Fruit fly (Drosophila melanogaster) whole organism, embryonic: ENCODE measurements around the gene CG33269.

Source experiments
- Aef1 ChIP-seq: fragments of 200-800 bp; sonication (Bioruptor generic); IDR thresholded peaks from 3 replicates; pipeline ENCODE4 v1.3.6; 2022; ENCODE audit warnings: missing biosample characterization, missing genetic modification characterization
- CG12071 ChIP-seq: fragments of 200-800 bp; sonication (Bioruptor generic); optimal IDR thresholded peaks from 3 replicates; lab custom pipeline; 2018; ENCODE audit warnings: missing biosample characterization, mild to moderate bottlenecking, missing genetic modification characterization
- CG12236 ChIP-seq: fragments of 200-800 bp; sonication (Bioruptor generic); optimal IDR thresholded peaks from 2 replicates; lab custom pipeline; 2016; ENCODE audit warnings: missing biosample characterization, missing genetic modification characterization
- CG12659 ChIP-seq: fragments of 200-800 bp; sonication (Bioruptor generic); optimal IDR thresholded peaks from 3 replicates; lab custom pipeline; 2017; ENCODE audit warnings: mild to moderate bottlenecking, missing biosample characterization, missing genetic modification reagents, missing genetic modification characterization
- CG13424 ChIP-seq: fragments of 200-800 bp; sonication (Bioruptor generic); optimal IDR thresholded peaks from 2 replicates; lab custom pipeline; 2019; ENCODE audit warnings: missing biosample characterization, mild to moderate bottlenecking, missing genetic modification characterization, moderate library complexity
- CG14860 ChIP-seq: fragments of 200-800 bp; sonication (Bioruptor generic); IDR thresholded peaks from 3 replicates; pipeline ENCODE4 v1.3.6; 2022; ENCODE audit warnings: missing biosample characterization, missing genetic modification characterization; ENCODE audit not compliant: partially characterized antibody
- CG16779 ChIP-seq: fragments of 200-800 bp; sonication (Bioruptor generic); IDR thresholded peaks from 2 replicates; pipeline ENCODE4 v1.3.6; 2022; ENCODE audit warnings: missing biosample characterization, missing genetic modification characterization
- CG1792 ChIP-seq: fragments of 200-800 bp; sonication (Bioruptor generic); optimal IDR thresholded peaks from 2 replicates; lab custom pipeline; 2016; ENCODE audit warnings: missing biosample characterization, missing genetic modification characterization
- CG18764 ChIP-seq: fragments of 200-800 bp; sonication (Bioruptor generic); optimal IDR thresholded peaks from 3 replicates; lab custom pipeline; 2016; ENCODE audit warnings: missing biosample characterization, missing genetic modification characterization
- CG2199 ChIP-seq: fragments of 200-800 bp; sonication (Bioruptor generic); IDR thresholded peaks from 3 replicates; pipeline ENCODE4 v1.3.6; 2022; ENCODE audit warnings: missing biosample characterization, missing genetic modification characterization
- CG2202 ChIP-seq: fragments of 200-800 bp; sonication (Bioruptor generic); optimal IDR thresholded peaks from 2 replicates; lab custom pipeline; 2018; ENCODE audit warnings: missing biosample characterization, mild to moderate bottlenecking, missing genetic modification characterization
- CG3407 ChIP-seq: fragments of 200-800 bp; sonication (Bioruptor generic); optimal IDR thresholded peaks from 2 replicates; lab custom pipeline; 2018; ENCODE audit warnings: missing biosample characterization, mild to moderate bottlenecking, missing genetic modification characterization
- CG34376 ChIP-seq: fragments of 200-800 bp; sonication (Bioruptor generic); optimal IDR thresholded peaks from 2 replicates; lab custom pipeline; 2018; ENCODE audit warnings: missing biosample characterization, mild to moderate bottlenecking, missing genetic modification characterization
- CG4360 ChIP-seq: fragments of 200-800 bp; sonication (Bioruptor generic); IDR thresholded peaks from 2 replicates; pipeline ENCODE4 v1.3.6; 2022; ENCODE audit warnings: missing biosample characterization, missing genetic modification characterization
- CG6683 ChIP-seq: fragments of 200-800 bp; sonication (Bioruptor generic); optimal IDR thresholded peaks from 2 replicates; lab custom pipeline; 2017; ENCODE audit warnings: missing biosample characterization, mild to moderate bottlenecking, missing genetic modification characterization, missing genetic modification reagents
- CG7357 ChIP-seq: fragments of 200-800 bp; sonication (Bioruptor generic); IDR thresholded peaks from 3 replicates; pipeline ENCODE4 v1.3.6; 2022; ENCODE audit warnings: missing biosample characterization, missing genetic modification characterization
- CG8478 ChIP-seq: fragments of >200 bp; optimal IDR thresholded peaks from 2 replicates; lab custom pipeline; 2018
- CG9215 ChIP-seq: fragments of 200-800 bp; sonication (Bioruptor generic); IDR thresholded peaks from 2 replicates; pipeline ENCODE4 v1.3.6; 2022; ENCODE audit warnings: missing biosample characterization, missing genetic modification characterization
- CG9609 ChIP-seq: fragments of 200-800 bp; sonication (Bioruptor generic); optimal IDR thresholded peaks from 3 replicates; lab custom pipeline; 2016; ENCODE audit warnings: missing biosample characterization, missing genetic modification characterization
- CG9797 ChIP-seq: fragments of 200-800 bp; sonication (Bioruptor generic); optimal IDR thresholded peaks from 3 replicates; lab custom pipeline; 2018; ENCODE audit warnings: missing biosample characterization, mild to moderate bottlenecking, missing genetic modification characterization
- Deaf1 ChIP-seq: fragments of 200-800 bp; optimal IDR thresholded peaks from 3 replicates; lab custom pipeline; 2019; ENCODE audit warnings: missing biosample characterization, mild to moderate bottlenecking, missing genetic modification characterization, moderate library complexity
- Dll ChIP-seq: fragments of 200-800 bp; sonication (Bioruptor generic); IDR thresholded peaks from 4 replicates; pipeline ENCODE4 v1.3.6; 2022; ENCODE audit warnings: missing biosample characterization, missing genetic modification characterization; ENCODE audit not compliant: partially characterized antibody
- Dp ChIP-seq: fragments of 200-800 bp; sonication (Bioruptor generic); optimal IDR thresholded peaks from 2 replicates; lab custom pipeline; 2018; ENCODE audit warnings: missing biosample characterization, mild to moderate bottlenecking, missing genetic modification characterization, moderate library complexity
- E2f1 ChIP-seq: fragments of 200-800 bp; sonication (Bioruptor generic); IDR thresholded peaks from 2 replicates; pipeline ENCODE4 v1.3.6; 2022; ENCODE audit warnings: missing biosample characterization, missing genetic modification characterization
- ERR ChIP-seq: fragments of 200-800 bp; sonication (Bioruptor generic); optimal IDR thresholded peaks from 2 replicates; lab custom pipeline; 2016; ENCODE audit warnings: missing biosample characterization, missing genetic modification characterization
- Fer2 ChIP-seq: fragments of 200-800 bp; sonication (Bioruptor generic); optimal IDR thresholded peaks from 2 replicates; lab custom pipeline; 2018; ENCODE audit warnings: missing biosample characterization, mild to moderate bottlenecking, missing genetic modification characterization, moderate library complexity
- Hey ChIP-seq: fragments of 200-800 bp; sonication (Bioruptor generic); optimal IDR thresholded peaks from 3 replicates; lab custom pipeline; 2018; ENCODE audit warnings: missing biosample characterization, mild to moderate bottlenecking, missing genetic modification characterization
- Hr39 ChIP-seq: fragments of >200 bp; optimal IDR thresholded peaks from 2 replicates; lab custom pipeline; 2017
- Mad ChIP-seq: fragments of 200-800 bp; sonication (Bioruptor generic); optimal IDR thresholded peaks from 2 replicates; lab custom pipeline; 2016; ENCODE audit warnings: missing biosample characterization, missing genetic modification characterization
- Mrtf ChIP-seq: fragments of 200-800 bp; sonication (Bioruptor generic); IDR thresholded peaks from 3 replicates; pipeline ENCODE4 v1.3.6; 2022; ENCODE audit warnings: missing biosample characterization, missing genetic modification characterization
- PHDP ChIP-seq: fragments of 200-800 bp; sonication (Bioruptor generic); optimal IDR thresholded peaks from 3 replicates; lab custom pipeline; 2018; ENCODE audit warnings: missing biosample characterization, mild to moderate bottlenecking, missing genetic modification characterization, moderate library complexity
- Xrp1 ChIP-seq: fragments of 200-800 bp; sonication (Bioruptor generic); IDR thresholded peaks from 2 replicates; pipeline ENCODE4 v1.3.6; 2022; ENCODE audit warnings: missing biosample characterization, missing genetic modification characterization
- ab ChIP-seq: fragments of 200-800 bp; sonication (Bioruptor generic); optimal IDR thresholded peaks from 2 replicates; lab custom pipeline; 2016; ENCODE audit warnings: missing biosample characterization, missing genetic modification characterization
- ato ChIP-seq: fragments of 200-800 bp; sonication (Bioruptor generic); IDR thresholded peaks from 2 replicates; pipeline ENCODE4 v1.3.6; 2022; ENCODE audit warnings: missing biosample characterization, missing genetic modification characterization; ENCODE audit not compliant: partially characterized antibody
- bcd ChIP-seq: fragments of 200-800 bp; sonication (Bioruptor generic); optimal IDR thresholded peaks from 2 replicates; lab custom pipeline; 2017; ENCODE audit warnings: missing biosample characterization, mild to moderate bottlenecking, missing genetic modification characterization
- chm ChIP-seq: fragments of 200-800 bp; sonication (Bioruptor generic); IDR thresholded peaks from 2 replicates; pipeline ENCODE4 v1.3.6; 2022; ENCODE audit warnings: missing biosample characterization, missing genetic modification characterization
- crp ChIP-seq, 2 experiments: fragments of 200-800 bp; sonication (Bioruptor generic); optimal IDR thresholded peaks; 2 replicates in 1 of 2; 3 replicates in 1 of 2; lab custom pipeline; 2017; ENCODE audit warnings: missing biosample characterization in 2 of 2, missing genetic modification characterization in 2 of 2, mild to moderate bottlenecking in 1 of 2, moderate library complexity in 1 of 2
- hb ChIP-seq: fragments of 200-800 bp; sonication (Bioruptor generic); IDR thresholded peaks from 3 replicates; pipeline ENCODE4 v1.3.6; 2022; ENCODE audit warnings: missing biosample characterization, missing genetic modification characterization; ENCODE audit not compliant: partially characterized antibody
- inv ChIP-seq: fragments of 200-800 bp; sonication (Bioruptor generic); IDR thresholded peaks from 2 replicates; pipeline ENCODE4 v1.3.6; 2022; ENCODE audit warnings: missing biosample characterization, missing genetic modification characterization; ENCODE audit not compliant: partially characterized antibody
- klu ChIP-seq: fragments of 200-800 bp; sonication (Bioruptor generic); IDR thresholded peaks from 2 replicates; pipeline ENCODE4 v1.3.6; 2022; ENCODE audit warnings: missing biosample characterization, missing genetic modification characterization
- lmd ChIP-seq: fragments of 200-800 bp; sonication (Bioruptor generic); IDR thresholded peaks from 2 replicates; pipeline ENCODE4 v1.3.6; 2022; ENCODE audit warnings: missing biosample characterization, missing genetic modification characterization
- oc ChIP-seq: fragments of 200-800 bp; sonication (Bioruptor generic); optimal IDR thresholded peaks from 2 replicates; lab custom pipeline; 2018; ENCODE audit warnings: missing biosample characterization, mild to moderate bottlenecking, missing genetic modification characterization, moderate library complexity
- onecut ChIP-seq: fragments of 200-800 bp; sonication (Bioruptor generic); IDR thresholded peaks from 2 replicates; pipeline ENCODE4 v1.3.6; 2022; ENCODE audit warnings: missing biosample characterization, missing genetic modification characterization
- otp ChIP-seq: fragments of 200-800 bp; sonication (Bioruptor generic); IDR thresholded peaks from 3 replicates; pipeline ENCODE4, ENCODE4 v1.3.6; 2022; ENCODE audit warnings: missing biosample characterization, missing genetic modification characterization
- ranshi ChIP-seq: fragments of 200-800 bp; sonication (Bioruptor generic); IDR thresholded peaks from 2 replicates; pipeline ENCODE4 v1.3.6; 2022; ENCODE audit warnings: missing biosample characterization, missing genetic modification characterization
- repo ChIP-seq: fragments of 200-800 bp; sonication (Bioruptor generic); optimal IDR thresholded peaks from 2 replicates; lab custom pipeline; 2016; ENCODE audit warnings: missing biosample characterization, missing genetic modification characterization
- ro ChIP-seq: fragments of 200-800 bp; sonication (Bioruptor generic); IDR thresholded peaks from 2 replicates; pipeline ENCODE4 v1.3.6; 2022; ENCODE audit warnings: missing biosample characterization, missing genetic modification characterization
- row ChIP-seq: fragments of 200-800 bp; sonication (Bioruptor generic); IDR thresholded peaks from 3 replicates; pipeline ENCODE4 v1.3.6; 2022; ENCODE audit warnings: missing biosample characterization, missing genetic modification characterization
- vfl ChIP-seq: fragments of 200-800 bp; sonication (Bioruptor generic); optimal IDR thresholded peaks from 2 replicates; lab custom pipeline; 2016; ENCODE audit warnings: missing biosample characterization, missing genetic modification characterization
- z ChIP-seq: fragments of 200-800 bp; sonication (Bioruptor generic); IDR thresholded peaks from 3 replicates; pipeline ENCODE4 v1.3.6; 2022; ENCODE audit warnings: missing biosample characterization, missing genetic modification characterization
- zen2 ChIP-seq: fragments of 200-800 bp; sonication (Bioruptor generic); IDR thresholded peaks from 3 replicates; pipeline ENCODE4 v1.3.6; 2022; ENCODE audit warnings: missing biosample characterization, missing genetic modification characterization; ENCODE audit not compliant: partially characterized antibody
- zf30C ChIP-seq: fragments of 200-800 bp; sonication (Bioruptor generic); optimal IDR thresholded peaks from 3 replicates; lab custom pipeline; 2018; ENCODE audit warnings: missing biosample characterization, mild to moderate bottlenecking, missing genetic modification characterization

Gene CG33269

dm6 chr3L:11627819-11628483 is 46.0 kb upstream of the CG33269 start, which contains the start of gene Apt1 (continued):
- TF ChIP-seq CG16779 (no peak), Dp (GFP tag; lab: Kevin White, UChicago) (peak; percentile 69), ato (GFP tag; lab: Robert Waterston, UW) (peak; percentile 95), E2f1 (GFP tag; lab: Robert Waterston, UW) (no peak), CG8478 (lab: Kevin White, UChicago) (no peak), Dll (GFP tag; lab: Robert Waterston, UW) (peak; percentile 94), Mrtf (GFP tag; lab: Robert Waterston, UW) (no peak), CG7357 (no peak), crp (GFP tag; optimal IDR thresholded peaks at IDR 0.05; lab: Kevin White, UChicago) (no peak), CG9797 (GFP tag; lab: Kevin White, UChicago) (peak; percentile 19), Mad (GFP tag; lab: Kevin White, UChicago) (no peak), otp (no peak), CG9215 (GFP tag; lab: Robert Waterston, UW) (no peak), lmd (GFP tag; lab: Robert Waterston, UW) (no peak), CG12071 (no peak), zf30C (GFP tag; lab: Kevin White, UChicago) (no peak), CG1792 (GFP tag; lab: Kevin White, UChicago) (no peak), oc (tag; lab: Kevin White, UChicago) (no peak), Aef1 (GFP tag; lab: Robert Waterston, UW) (no peak), CG2202 (no peak), ab (GFP tag; lab: Kevin White, UChicago) (no peak), CG12236 (GFP tag; lab: Kevin White, UChicago) (no peak), CG6683 (GFP tag; lab: Kevin White, UChicago) (no peak), onecut (peak; percentile 83), ERR (GFP tag; lab: Kevin White, UChicago) (no peak), vfl (no peak), chm (GFP tag; lab: Robert Waterston, UW) (no peak), inv (GFP tag; lab: Robert Waterston, UW) (peak; percentile 93), row (GFP tag; lab: Robert Waterston, UW) (peak; percentile 60), Deaf1 (no peak), Fer2 (no peak), CG12659 (peak; percentile 39), PHDP (no peak), Hr39 (lab: Kevin White, UChicago) (no peak), ro (GFP tag; lab: Robert Waterston, UW) (no peak), CG13424 (no peak), Xrp1 (GFP tag; lab: Robert Waterston, UW) (no peak), hb (GFP tag; lab: Robert Waterston, UW) (peak; percentile 93), CG3407 (GFP tag; lab: Kevin White, UChicago) (no peak), klu (GFP tag; lab: Robert Waterston, UW) (no peak), zen2 (GFP tag; lab: Robert Waterston, UW) (peak; percentile 93), ranshi (GFP tag; lab: Robert Waterston, UW) (no peak), bcd (no peak), CG14860 (peak; percentile 96), repo (GFP tag; lab: Kevin White, UChicago) (no peak), CG9609 (GFP tag; lab: Kevin White, UChicago) (no peak), z (GFP tag; lab: Robert Waterston, UW) (no peak), CG18764 (GFP tag; lab: Kevin White, UChicago) (no peak), CG34376 (peak; percentile 43), CG2199 (GFP tag; lab: Robert Waterston, UW) (no peak), Hey (tag; lab: Kevin White, UChicago) (no peak), CG4360 (GFP tag; lab: Robert Waterston, UW) (no peak)
